Worm (Caenorhabditis elegans) whole organism, L1 larva: ENCODE results near the gene C07A4.2.

Experiments used
- C16A3.4 ChIP-seq: fragments of 150-350 bp; optimal IDR thresholded peaks from 2 replicates; lab custom pipeline; 2014; ENCODE audit warnings: missing biosample characterization, missing genetic modification characterization
- F16B12.6 ChIP-seq: fragments of 150-350 bp; optimal IDR thresholded peaks from 2 replicates; lab custom pipeline; 2014; ENCODE audit warnings: missing biosample characterization, missing genetic modification characterization
- aha-1 ChIP-seq: fragments of 150-350 bp; optimal IDR thresholded peaks from 2 replicates; lab custom pipeline; 2014; ENCODE audit warnings: missing biosample characterization, missing genetic modification characterization
- aly-2 ChIP-seq: fragments of 150-350 bp; optimal IDR thresholded peaks from 2 replicates; lab custom pipeline; 2014; ENCODE audit warnings: missing biosample characterization, missing genetic modification characterization
- ama-1 ChIP-seq: fragments of 150-350 bp; optimal IDR thresholded peaks from 2 replicates; lab custom pipeline; 2014
- blmp-1 ChIP-seq: fragments of 150-350 bp; optimal IDR thresholded peaks from 2 replicates; lab custom pipeline; 2014; ENCODE audit warnings: missing biosample characterization, missing genetic modification characterization
- ceh-88 ChIP-seq: fragments of 200-800 bp; sonication (Bioruptor generic); IDR thresholded peaks from 2 replicates; pipeline ENCODE4 v1.3.6; 2022; ENCODE audit warnings: missing genetic modification characterization, missing compliant biosample characterization
- ceh-90 ChIP-seq: sonication (generic microtip); optimal IDR thresholded peaks from 2 replicates; lab custom pipeline; 2016; ENCODE audit warnings: missing genetic modification characterization, missing compliant biosample characterization
- dpl-1 ChIP-seq, 3 experiments: fragments of 150-350 bp in 2 of 3; sonication (generic microtip) in 1 of 3; optimal IDR thresholded peaks; 2 replicates each; lab custom pipeline; 2014 to 2017; ENCODE audit warnings: missing biosample characterization in 3 of 3, missing genetic modification characterization in 3 of 3, missing genetic modification reagents in 3 of 3
- efl-1 ChIP-seq, 4 experiments: fragments of 150-350 bp; optimal IDR thresholded peaks in 3 of 4; peaks in 1 of 4; 1 replicate in 1 of 4; 2 replicates in 3 of 4; lab custom pipeline; 2014; ENCODE audit warnings: missing biosample characterization in 2 of 4, missing genetic modification characterization in 2 of 4, missing genetic modification reagents in 2 of 4
- egl-27 ChIP-seq, 2 experiments: fragments of 150-350 bp in 1 of 2; sonication (generic microtip); optimal IDR thresholded peaks; 3 replicates each; lab custom pipeline; 2017 to 2018; ENCODE audit warnings: missing biosample characterization in 2 of 2, missing genetic modification characterization in 2 of 2, missing genetic modification reagents in 2 of 2
- elt-3 ChIP-seq, 6 experiments: fragments of 150-350 bp in 1 of 6; sonication (generic microtip); optimal IDR thresholded peaks; 2 replicates each; lab custom pipeline; 2017 to 2018; ENCODE audit warnings: missing biosample characterization in 6 of 6, missing genetic modification characterization in 6 of 6, inconsistent platforms in 1 of 6
- ets-5 ChIP-seq: fragments of 200-800 bp; sonication (Bioruptor generic); IDR thresholded peaks from 2 replicates; pipeline ENCODE4 v1.3.6; 2022; ENCODE audit warnings: missing genetic modification characterization, missing compliant biosample characterization
- fkh-4 ChIP-seq: sonication (generic microtip); optimal IDR thresholded peaks from 2 replicates; lab custom pipeline; 2016; ENCODE audit warnings: missing compliant biosample characterization, missing genetic modification characterization, borderline replicate concordance
- fkh-8 ChIP-seq: sonication (generic microtip); optimal IDR thresholded peaks from 2 replicates; lab custom pipeline; 2016; ENCODE audit warnings: mild to moderate bottlenecking, missing genetic modification characterization, missing compliant biosample characterization
- grh-1 ChIP-seq: fragments of 200-800 bp; sonication (Bioruptor generic); IDR thresholded peaks from 2 replicates; pipeline ENCODE4 v1.3.6; 2022; ENCODE audit warnings: missing genetic modification reagents, missing genetic modification characterization, missing compliant biosample characterization
- hlh-17 ChIP-seq: fragments of 200-800 bp; sonication (Bioruptor generic); optimal IDR thresholded peaks from 2 replicates; lab custom pipeline; 2018; ENCODE audit warnings: missing genetic modification characterization, mild to moderate bottlenecking, missing compliant biosample characterization, moderate library complexity, borderline replicate concordance
- hlh-4 ChIP-seq: sonication (generic microtip); optimal IDR thresholded peaks from 2 replicates; lab custom pipeline; 2016; ENCODE audit warnings: mild to moderate bottlenecking, missing genetic modification characterization, missing compliant biosample characterization
- hpl-2 ChIP-seq: fragments of 150-350 bp; optimal IDR thresholded peaks from 2 replicates; lab custom pipeline; 2014; ENCODE audit warnings: missing biosample characterization, missing genetic modification reagents, missing genetic modification characterization
- jun-1 ChIP-seq: fragments of 150-350 bp; optimal IDR thresholded peaks from 2 replicates; lab custom pipeline; 2014; ENCODE audit warnings: missing biosample characterization, missing genetic modification reagents, missing genetic modification characterization
- lin-14 ChIP-seq: fragments of 200-800 bp; sonication (Bioruptor generic); optimal IDR thresholded peaks from 2 replicates; lab custom pipeline; 2018; ENCODE audit warnings: mild to moderate bottlenecking, missing genetic modification characterization, moderate library complexity, missing compliant biosample characterization
- lin-15B ChIP-seq: fragments of 150-350 bp; sonication (generic microtip); optimal IDR thresholded peaks from 3 replicates; lab custom pipeline; 2014; ENCODE audit warnings: missing biosample characterization, missing genetic modification characterization
- lin-39 ChIP-seq: fragments of 150-350 bp; optimal IDR thresholded peaks from 2 replicates; lab custom pipeline; 2014; ENCODE audit warnings: missing biosample characterization, missing genetic modification reagents, missing genetic modification characterization
- lsy-2 ChIP-seq, 2 experiments: fragments of 150-350 bp; optimal IDR thresholded peaks; 2 replicates each; lab custom pipeline; 2014; ENCODE audit warnings: missing biosample characterization in 2 of 2, missing genetic modification characterization in 2 of 2
- mab-9 ChIP-seq: fragments of 200-800 bp; sonication (Bioruptor generic); IDR thresholded peaks from 2 replicates; pipeline ENCODE4 v1.3.6; 2022; ENCODE audit warnings: missing genetic modification reagents, missing genetic modification characterization, missing compliant biosample characterization
- mep-1 ChIP-seq: fragments of 150-350 bp; optimal IDR thresholded peaks from 2 replicates; lab custom pipeline; 2014; ENCODE audit warnings: missing biosample characterization, missing genetic modification characterization
- nhr-12 ChIP-seq: sonication (generic microtip); optimal IDR thresholded peaks from 2 replicates; lab custom pipeline; 2017; ENCODE audit warnings: missing biosample characterization, missing genetic modification characterization
- nhr-19 ChIP-seq: fragments of 200-800 bp; sonication (Bioruptor generic); conservative IDR thresholded peaks from 2 replicates; pipeline ENCODE4 v1.3.6; 2022; ENCODE audit warnings: missing genetic modification characterization, missing compliant biosample characterization
- nhr-237 ChIP-seq: fragments of 150-350 bp; optimal IDR thresholded peaks from 2 replicates; lab custom pipeline; 2014; ENCODE audit warnings: missing biosample characterization, missing genetic modification characterization
- nhr-71 ChIP-seq: sonication (generic microtip); optimal IDR thresholded peaks from 2 replicates; lab custom pipeline; 2016; ENCODE audit warnings: mild to moderate bottlenecking, missing genetic modification characterization, moderate library complexity, missing compliant biosample characterization
- nhr-77 ChIP-seq: fragments of 150-350 bp; optimal IDR thresholded peaks from 2 replicates; lab custom pipeline; 2014; ENCODE audit warnings: missing biosample characterization, missing genetic modification characterization
- nhr-85 ChIP-seq: sonication (generic microtip); peaks from one replicate; lab custom pipeline; 2016; ENCODE audit warnings: missing genetic modification characterization, inconsistent platforms, missing compliant biosample characterization
- pax-3 ChIP-seq: fragments of 200-800 bp; sonication (Bioruptor generic); optimal IDR thresholded peaks from 2 replicates; lab custom pipeline; 2018; ENCODE audit warnings: mild to moderate bottlenecking, missing genetic modification characterization, moderate library complexity, missing compliant biosample characterization
- rnt-1 ChIP-seq: sonication (generic microtip); optimal IDR thresholded peaks from 2 replicates; lab custom pipeline; 2016; ENCODE audit warnings: mild to moderate bottlenecking, missing genetic modification characterization, moderate library complexity, missing compliant biosample characterization
- snpc-4 ChIP-seq: fragments of 150-350 bp; optimal IDR thresholded peaks from 2 replicates; lab custom pipeline; 2014; ENCODE audit warnings: missing biosample characterization, missing genetic modification characterization
- sox-4 ChIP-seq: sonication (generic microtip); optimal IDR thresholded peaks from 2 replicates; lab custom pipeline; 2016; ENCODE audit warnings: missing genetic modification characterization, missing compliant biosample characterization
- swsn-7 ChIP-seq: sonication (generic microtip); optimal IDR thresholded peaks from 2 replicates; lab custom pipeline; 2016; ENCODE audit warnings: missing genetic modification characterization, missing compliant biosample characterization
- tbx-2 ChIP-seq: sonication (generic microtip); optimal IDR thresholded peaks from 2 replicates; lab custom pipeline; 2016; ENCODE audit warnings: missing genetic modification characterization, missing compliant biosample characterization
- tlp-1 ChIP-seq: fragments of 150-350 bp; optimal IDR thresholded peaks from 2 replicates; lab custom pipeline; 2014; ENCODE audit warnings: missing biosample characterization, missing genetic modification characterization
- unc-130 ChIP-seq: fragments of 150-350 bp; optimal IDR thresholded peaks from 2 replicates; lab custom pipeline; 2017; ENCODE audit warnings: missing biosample characterization, missing genetic modification characterization, inconsistent platforms
- unc-30 ChIP-seq: sonication (generic microtip); optimal IDR thresholded peaks from 2 replicates; lab custom pipeline; 2017; ENCODE audit warnings: missing biosample characterization, missing genetic modification characterization
- unc-62 ChIP-seq: fragments of 150-350 bp; optimal IDR thresholded peaks from 2 replicates; lab custom pipeline; 2014; ENCODE audit warnings: missing biosample characterization, missing genetic modification reagents, missing genetic modification characterization
- unc-98 ChIP-seq: fragments of 200-800 bp; sonication (Bioruptor generic); IDR thresholded peaks from 2 replicates; pipeline ENCODE4 v1.3.6; 2022; ENCODE audit warnings: missing genetic modification characterization, missing compliant biosample characterization
- zag-1 ChIP-seq: fragments of 150-350 bp; optimal IDR thresholded peaks from 2 replicates; lab custom pipeline; 2014; ENCODE audit warnings: missing biosample characterization, missing genetic modification characterization
- ztf-11 ChIP-seq, 2 experiments: sonication (generic microtip); optimal IDR thresholded peaks; 2 replicates each; lab custom pipeline; 2016 to 2017; ENCODE audit warnings: missing genetic modification characterization in 2 of 2, missing biosample characterization in 1 of 2, missing compliant biosample characterization in 1 of 2
- ztf-4 ChIP-seq: fragments of 150-350 bp; optimal IDR thresholded peaks from 2 replicates; lab custom pipeline; 2014; ENCODE audit warnings: missing biosample characterization, missing genetic modification characterization

C07A4.2 gene

ce11 chrX:10188493-10188895 lies 16.5 kb downstream of the C07A4.2 start (continued):
- TF ChIP-seq egl-27 (tag; optimal IDR thresholded peaks at IDR 0.05; lab: Kevin White, UChicago) = no peak
- TF ChIP-seq fkh-4 = no peak
- TF ChIP-seq tlp-1 (tag; lab: Kevin White, UChicago) = no peak
- TF ChIP-seq unc-30 (tag; lab: Kevin White, UChicago) = no peak
- TF ChIP-seq unc-130 = peak; percentile 74
- TF ChIP-seq nhr-19 = peak; percentile 64
- TF ChIP-seq sox-4 (tag; lab: Kevin White, UChicago) = peak; percentile 69
- TF ChIP-seq ztf-4 (tag; lab: Kevin White, UChicago) = no peak
- peak; percentile 34; the same call in 1 of the 2 replicates for TF ChIP-seq mab-9 (GFP tag; lab: Robert Waterston, UW)
- peak; percentile 45 to 62 for TF ChIP-seq efl-1 (optimal IDR thresholded peaks at IDR 0.05; lab: Kevin White, UChicago)
- peak in 1 of 2 experiments; percentile 63 for TF ChIP-seq efl-1 (GFP tag; optimal IDR thresholded peaks at IDR 0.05 in 1 of 2; lab: Kevin White, UChicago)
- peak; percentile 68 for TF ChIP-seq pax-3
- no peak for TF ChIP-seq ceh-90
- no peak for TF ChIP-seq nhr-237
- TF ChIP-seq ceh-88 (GFP tag; lab: Robert Waterston, UW) = peak; percentile 24; the same call in 1 of the 2 replicates
- peak; percentile 33 for TF ChIP-seq jun-1 (tag; lab: Kevin White, UChicago)
- TF ChIP-seq hlh-17 = no peak

ce11 chrX:10189244-10189643 lies 17.2 kb downstream of the C07A4.2 start:
- TF ChIP-seq nhr-85 (tag; lab: Kevin White, UChicago) (peak; percentile 60), grh-1 (peak; percentile 76), efl-1 (optimal IDR thresholded peaks at IDR 0.05; lab: Kevin White, UChicago) (no peak), efl-1 (GFP tag; optimal IDR thresholded peaks at IDR 0.05 in 1 of 2; lab: Kevin White, UChicago) (peak in 1 of 2 experiments; percentile 62), elt-3 (tag; optimal IDR thresholded peaks at IDR 0.05; lab: Kevin White, UChicago) (peak in 1 of 6 experiments; percentile 38), tbx-2 (no peak), blmp-1 (tag; lab: Kevin White, UChicago) (peak; percentile 27), ama-1 (lab: Kevin White, UChicago) (no peak), zag-1 (tag; lab: Kevin White, UChicago) (no peak), lin-14 (GFP tag; lab: Kevin White, UChicago) (peak; percentile 14), aly-2 (no peak)
- TF ChIP-seq, all 84 proteins: peak for 6

- TF ChIP-seq ztf-11 (tag; optimal IDR thresholded peaks at IDR 0.05; lab: Kevin White, UChicago) (no peak), blmp-1 (tag; lab: Kevin White, UChicago) (peak; percentile 53), hpl-2 (GFP tag; lab: Kevin White, UChicago) (no peak), lin-14 (GFP tag; lab: Kevin White, UChicago) (peak; percentile 59), mab-9 (GFP tag; lab: Robert Waterston, UW) (no peak), aha-1 (tag; lab: Kevin White, UChicago) (no peak), ama-1 (lab: Kevin White, UChicago) (no peak), lin-15B (tag; lab: Kevin White, UChicago) (no peak), lsy-2 (tag; optimal IDR thresholded peaks at IDR 0.05; lab: Kevin White, UChicago) (peak in 1 of 2 experiments; percentile 1)
These were observed 17.8 kb downstream of the C07A4.2 start for ce11 chrX:10189805-10190204.

ce11 chrX:10194327-10195096 lies 22.5 kb downstream of the C07A4.2 start, which contains the start of gene myrf-2:
Gene myrf-2, minus strand, starts transcription at chrX:10194377.
- TF ChIP-seq snpc-4 (tag; lab: Kevin White, UChicago) (no peak), fkh-8 (no peak), nhr-12 (tag; lab: Kevin White, UChicago) (no peak), lin-39 (no peak), C16A3.4 (no peak), tlp-1 (tag; lab: Kevin White, UChicago) (no peak), unc-98 (GFP tag; lab: Robert Waterston, UW) (no peak), ets-5 (no peak), rnt-1 (tag; lab: Kevin White, UChicago) (no peak), dpl-1 (GFP tag; optimal IDR thresholded peaks at IDR 0.05; lab: Kevin White, UChicago) (no peak), hlh-4 (tag; lab: Kevin White, UChicago) (no peak), unc-30 (tag; lab: Kevin White, UChicago) (no peak), nhr-71 (tag; lab: Kevin White, UChicago) (peak; percentile 36), unc-62 (GFP tag; lab: Kevin White, UChicago) (no peak), nhr-77 (tag; lab: Kevin White, UChicago) (no peak), swsn-7 (peak; percentile 1), aly-2 (no peak), jun-1 (tag; lab: Kevin White, UChicago) (no peak), F16B12.6 (no peak), elt-3 (tag; optimal IDR thresholded peaks at IDR 0.05; lab: Kevin White, UChicago) (peak in 2 of 6 experiments; percentile 30 to 58), mep-1 (tag; lab: Kevin White, UChicago) (peak; percentile 47)
